Worm (Caenorhabditis elegans): Measurements from ENCODE around the gene Y46G5A.18.

Y46G5A.18 gene

DNA sequence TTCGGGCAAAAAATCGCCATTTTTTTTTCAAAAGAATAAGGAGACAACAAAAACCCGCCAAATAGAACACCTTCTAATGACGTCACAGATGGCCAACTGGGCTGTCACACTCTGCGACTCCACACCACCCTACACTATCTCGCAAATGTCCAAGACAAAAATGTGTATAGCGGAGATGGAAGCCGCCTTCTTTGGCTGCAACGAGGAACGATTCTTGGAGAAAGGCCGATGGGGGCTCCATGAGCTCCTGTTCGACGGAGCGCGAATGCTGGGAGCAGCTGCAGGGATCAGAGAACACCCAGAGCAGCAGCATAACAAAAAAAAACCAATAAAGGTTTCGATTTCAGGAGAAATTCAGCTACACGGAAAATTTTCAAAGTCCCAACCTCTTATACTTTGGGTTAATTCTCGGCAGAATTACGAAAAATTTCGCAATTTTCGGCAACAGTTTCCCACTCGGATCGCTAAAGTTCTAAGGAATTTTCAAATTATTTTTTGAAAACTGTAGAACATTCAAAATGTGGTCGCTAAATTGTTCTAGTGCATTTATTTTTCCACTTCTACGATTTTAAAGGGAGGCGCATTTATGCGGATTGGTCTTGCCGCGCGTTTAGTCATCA, 814 bp upstream of the Y46G5A.18 start:
- no peak for TF ChIP-seq saeg-2 (GFP tag; IDR thresholded peaks at IDR 0.05)
- TF ChIP-seq F37D6.2 (tag; optimal IDR thresholded peaks at IDR 0.05), result peak; percentile 42
- TF ChIP-seq hlh-30 (tag; optimal IDR thresholded peaks at IDR 0.05; ENCODE audit: insufficient read depth), result peak; percentile 47
- TF ChIP-seq arid-1 (GFP tag; conservative IDR thresholded peaks at IDR 0.05), result 0 out of 2 replicates have a peak, but pooled peaks have one; percentile 13
- peak; percentile 47 for TF ChIP-seq lin-38 (GFP tag; IDR thresholded peaks at IDR 0.05)
- no peak; the same call in 1 of the 2 replicates for TF ChIP-seq pha-4 (GFP tag; IDR thresholded peaks at IDR 0.05)
- no peak for TF ChIP-seq pha-4 (tag; optimal IDR thresholded peaks at IDR 0.05)
- peak; percentile 45 for TF ChIP-seq mes-2 (tag; optimal IDR thresholded peaks at IDR 0.05; ENCODE audit: poor library complexity, severe bottlenecking)
- peak; percentile 62 for TF ChIP-seq hlh-11 (tag; optimal IDR thresholded peaks at IDR 0.05)
- no peak for TF ChIP-seq lin-13 (GFP tag; optimal IDR thresholded peaks at IDR 0.05)
- TF ChIP-seq rbr-2 (tag; optimal IDR thresholded peaks at IDR 0.05), result peak; percentile 53
- TF ChIP-seq D1046.2 (GFP tag; IDR thresholded peaks at IDR 0.05), result 0 out of 2 replicates have a peak, but pooled peaks have one; percentile 13
- peak; percentile 22 for TF ChIP-seq dpl-1 (GFP tag; optimal IDR thresholded peaks at IDR 0.05)
- TF ChIP-seq dmd-6 (GFP tag; IDR thresholded peaks at IDR 0.05), result peak; percentile 41
- TF ChIP-seq lsy-2 (tag; optimal IDR thresholded peaks at IDR 0.05), result peak in 1 of 2 experiments; percentile 60
- TF ChIP-seq set-16 (GFP tag; IDR thresholded peaks at IDR 0.05), result peak; percentile 72
- no peak for TF ChIP-seq zag-1 (tag; optimal IDR thresholded peaks at IDR 0.05)
- TF ChIP-seq egl-27 (tag; optimal IDR thresholded peaks at IDR 0.05), result no peak
- peak; percentile 20 for TF ChIP-seq mep-1 (tag; optimal IDR thresholded peaks at IDR 0.05)
- peak; percentile 58 for TF ChIP-seq aha-1 (tag)
- TF ChIP-seq mdl-1 (tag; optimal IDR thresholded peaks at IDR 0.05), result peak in 1 of 2 experiments; percentile 12
- peak; percentile 5 for TF ChIP-seq dve-1 (tag; optimal IDR thresholded peaks at IDR 0.05; ENCODE audit: insufficient read depth)
- TF ChIP-seq ctbp-1 (GFP tag; IDR thresholded peaks at IDR 0.05), result 0 out of 2 replicates have a peak, but pooled peaks have one; percentile 38
- TF ChIP-seq nhr-28 (tag; optimal IDR thresholded peaks at IDR 0.05), result peak; percentile 26
- TF ChIP-seq R02D3.7 (tag; optimal IDR thresholded peaks at IDR 0.05), result no peak
- TF ChIP-seq nhr-10 (tag; optimal IDR thresholded peaks at IDR 0.05), result no peak
- TF ChIP-seq nhr-11 (tag; optimal IDR thresholded peaks at IDR 0.05), result peak; percentile 15
- TF ChIP-seq vab-7 (GFP tag; IDR thresholded peaks at IDR 0.05), result peak; percentile 49; the same call in 1 of the 2 replicates
- TF ChIP-seq egl-43 (GFP tag; IDR thresholded peaks at IDR 0.05), result peak; percentile 69; the same call in 1 of the 2 replicates
- TF ChIP-seq zip-2 (tag; optimal IDR thresholded peaks at IDR 0.05), result peak; percentile 52
- TF ChIP-seq ama-1 (optimal IDR thresholded peaks at IDR 0.05), result no peak
- TF ChIP-seq fkh-10 (GFP tag; optimal IDR thresholded peaks at IDR 0.05), result peak; percentile 42
- TF ChIP-seq snpc-4 (tag; optimal IDR thresholded peaks at IDR 0.05), result no peak
- peak in 1 of 2 experiments; percentile 83 for TF ChIP-seq unc-62 (GFP tag; optimal IDR thresholded peaks at IDR 0.05 in 1 of 2)
- TF ChIP-seq unc-62 (tag; optimal IDR thresholded peaks at IDR 0.05), result no peak
- peak; percentile 74 for TF ChIP-seq hmg-1.1 (GFP tag; IDR thresholded peaks at IDR 0.05)

- TF ChIP-seq duxl-1 (tag; optimal IDR thresholded peaks at IDR 0.05; ENCODE audit: poor library complexity) (no peak), cey-2 (tag; optimal IDR thresholded peaks at IDR 0.05; ENCODE audit: borderline replicate concordance, insufficient read depth) (no peak), mes-2 (tag; optimal IDR thresholded peaks at IDR 0.05; ENCODE audit: poor library complexity, severe bottlenecking) (peak; percentile 20), zfp-3 (GFP tag; conservative IDR thresholded peaks at IDR 0.05) (no peak), attf-4 (tag; optimal IDR thresholded peaks at IDR 0.05) (no peak), mep-1 (tag; optimal IDR thresholded peaks at IDR 0.05) (peak; percentile 46), F49E8.2 (tag; optimal IDR thresholded peaks at IDR 0.05; ENCODE audit: borderline replicate concordance) (peak; percentile 67), lin-38 (GFP tag; IDR thresholded peaks at IDR 0.05) (peak; percentile 97), ZK337.2 (GFP tag; IDR thresholded peaks at IDR 0.05) (no peak), snpc-1.2 (GFP tag; IDR thresholded peaks at IDR 0.05) (peak; percentile 29; the same call in 1 of the 2 replicates), mdl-1 (tag; optimal IDR thresholded peaks at IDR 0.05) (peak in 1 of 2 experiments; percentile 46), nhr-11 (tag; optimal IDR thresholded peaks at IDR 0.05) (peak; percentile 80), zfp-2 (tag; optimal IDR thresholded peaks at IDR 0.05) (no peak), lsy-2 (tag; optimal IDR thresholded peaks at IDR 0.05) (peak; percentile 68 to 89), hlh-11 (tag; optimal IDR thresholded peaks at IDR 0.05) (peak; percentile 45), madf-5 (GFP tag; IDR thresholded peaks at IDR 0.05) (no peak), egl-43 (GFP tag; IDR thresholded peaks at IDR 0.05) (no peak), mdt-29 (GFP tag; IDR thresholded peaks at IDR 0.05) (no peak), dmd-9 (GFP tag; IDR thresholded peaks at IDR 0.05) (no peak), nhr-28 (tag; optimal IDR thresholded peaks at IDR 0.05) (peak; percentile 77), ama-1 (optimal IDR thresholded peaks at IDR 0.05) (peak; percentile 4), lin-39 (tag; optimal IDR thresholded peaks at IDR 0.05) (no peak), aha-1 (tag) (peak; percentile 38)
Observed at ce11 chrII:12799927-12800522, 5.0 kb downstream of the Y46G5A.18 start.

Data from whole organism, L4 larva.